Fruit fly (Drosophila melanogaster) whole organism, embryonic: Measurements from ENCODE around the gene lectin-21Ca.

Experiments used
- ATbp ChIP-seq: fragments of 200-800 bp; sonication (Bioruptor generic); optimal IDR thresholded peaks from 2 replicates; lab custom pipeline; 2017; ENCODE audit warnings: missing biosample characterization, mild to moderate bottlenecking, missing genetic modification characterization, missing genetic modification reagents
- Adf1 ChIP-seq: fragments of 200-800 bp; sonication (Bioruptor generic); IDR thresholded peaks from 2 replicates; pipeline ENCODE4 v1.3.6; 2022; ENCODE audit warnings: missing biosample characterization, missing genetic modification characterization
- Antp ChIP-seq: fragments of 200-800 bp; sonication (Bioruptor generic); optimal IDR thresholded peaks from 3 replicates; lab custom pipeline; 2016; ENCODE audit warnings: missing biosample characterization, missing genetic modification characterization
- Atf3 ChIP-seq: fragments of 200-800 bp; sonication (Bioruptor generic); optimal IDR thresholded peaks from 3 replicates; lab custom pipeline; 2016; ENCODE audit warnings: missing biosample characterization, missing genetic modification characterization
- B-H1 ChIP-seq: fragments of 200-800 bp; sonication (Bioruptor generic); IDR thresholded peaks from 3 replicates; pipeline ENCODE4 v1.3.6; 2022; ENCODE audit warnings: missing biosample characterization, missing genetic modification characterization
- CG10543 ChIP-seq: fragments of 200-800 bp; sonication (Bioruptor generic); optimal IDR thresholded peaks from 3 replicates; lab custom pipeline; 2017; ENCODE audit warnings: missing biosample characterization, mild to moderate bottlenecking, missing genetic modification characterization, moderate library complexity
- CG10654 ChIP-seq: fragments of 200-800 bp; sonication (Bioruptor generic); optimal IDR thresholded peaks from 2 replicates; lab custom pipeline; 2016; ENCODE audit warnings: missing biosample characterization, missing genetic modification characterization
- CG11696 ChIP-seq: fragments of 200-800 bp; sonication (Bioruptor generic); IDR thresholded peaks from 2 replicates; pipeline ENCODE4 v1.3.6; 2022; ENCODE audit warnings: missing biosample characterization, missing genetic modification characterization
- CG12071 ChIP-seq: fragments of 200-800 bp; sonication (Bioruptor generic); optimal IDR thresholded peaks from 3 replicates; lab custom pipeline; 2018; ENCODE audit warnings: missing biosample characterization, mild to moderate bottlenecking, missing genetic modification characterization
- CG12104 ChIP-seq: fragments of 200-800 bp; sonication (Bioruptor generic); optimal IDR thresholded peaks from 3 replicates; lab custom pipeline; 2016; ENCODE audit warnings: missing biosample characterization, missing genetic modification characterization
- CG17829 ChIP-seq: fragments of 200-800 bp; optimal IDR thresholded peaks from 2 replicates; lab custom pipeline; 2019; ENCODE audit warnings: missing biosample characterization, mild to moderate bottlenecking, missing genetic modification characterization, moderate library complexity
- CG18262 ChIP-seq: fragments of 200-800 bp; optimal IDR thresholded peaks from 3 replicates; lab custom pipeline; 2019; ENCODE audit warnings: missing biosample characterization, mild to moderate bottlenecking, missing genetic modification characterization, moderate library complexity
- CG18764 ChIP-seq: fragments of 200-800 bp; sonication (Bioruptor generic); optimal IDR thresholded peaks from 3 replicates; lab custom pipeline; 2016; ENCODE audit warnings: missing biosample characterization, missing genetic modification characterization
- CG31224 ChIP-seq: fragments of 200-800 bp; sonication (Bioruptor generic); IDR thresholded peaks from 2 replicates; pipeline ENCODE4 v1.3.6; 2022; ENCODE audit warnings: missing biosample characterization, missing genetic modification characterization
- CG32532 ChIP-seq: fragments of 200-800 bp; sonication (Bioruptor generic); IDR thresholded peaks from 2 replicates; pipeline ENCODE4 v1.3.6; 2022; ENCODE audit warnings: missing biosample characterization, missing genetic modification characterization
- CG3281 ChIP-seq: fragments of 200-800 bp; sonication (Bioruptor generic); optimal IDR thresholded peaks from 3 replicates; lab custom pipeline; 2017; ENCODE audit warnings: missing biosample characterization, mild to moderate bottlenecking, missing genetic modification characterization
- CG6854 ChIP-seq: fragments of 200-800 bp; sonication (Bioruptor generic); optimal IDR thresholded peaks from 3 replicates; lab custom pipeline; 2017; ENCODE audit warnings: missing biosample characterization, mild to moderate bottlenecking, missing genetic modification characterization
- CG7271 ChIP-seq: fragments of 200-800 bp; sonication (Bioruptor generic); optimal IDR thresholded peaks from 2 replicates; lab custom pipeline; 2018; ENCODE audit warnings: missing biosample characterization, mild to moderate bottlenecking, missing genetic modification characterization, moderate library complexity
- CG7357 ChIP-seq: fragments of 200-800 bp; sonication (Bioruptor generic); IDR thresholded peaks from 3 replicates; pipeline ENCODE4 v1.3.6; 2022; ENCODE audit warnings: missing biosample characterization, missing genetic modification characterization
- CG9609 ChIP-seq: fragments of 200-800 bp; sonication (Bioruptor generic); optimal IDR thresholded peaks from 3 replicates; lab custom pipeline; 2016; ENCODE audit warnings: missing biosample characterization, missing genetic modification characterization
- CG9727 ChIP-seq: fragments of 200-800 bp; sonication (Bioruptor generic); optimal IDR thresholded peaks from 3 replicates; lab custom pipeline; 2017; ENCODE audit warnings: missing biosample characterization, mild to moderate bottlenecking, missing genetic modification characterization
- CG9876 ChIP-seq: fragments of 200-800 bp; sonication (Bioruptor generic); optimal IDR thresholded peaks from 2 replicates; lab custom pipeline; 2016; ENCODE audit warnings: missing biosample characterization, missing genetic modification characterization
- Ets97D ChIP-seq: fragments of 200-800 bp; sonication (Bioruptor generic); optimal IDR thresholded peaks from 3 replicates; lab custom pipeline; 2016; ENCODE audit warnings: missing biosample characterization, missing genetic modification characterization
- Hr3 ChIP-seq: fragments of 200-800 bp; sonication (Bioruptor generic); optimal IDR thresholded peaks from 3 replicates; lab custom pipeline; 2016; ENCODE audit warnings: missing biosample characterization, missing genetic modification characterization
- Hr51 ChIP-seq, 2 experiments: fragments of 200-800 bp; sonication (Bioruptor generic); optimal IDR thresholded peaks; 2 replicates in 1 of 2; 3 replicates in 1 of 2; lab custom pipeline; 2016 to 2018; ENCODE audit warnings: missing biosample characterization in 2 of 2, missing genetic modification characterization in 2 of 2, mild to moderate bottlenecking in 1 of 2, moderate library complexity in 1 of 2
- Hr78 ChIP-seq, 2 experiments: fragments of 200-800 bp in 1 of 2; fragments of >200 bp in 1 of 2; sonication (Bioruptor generic) in 1 of 2; optimal IDR thresholded peaks; 2 replicates each; lab custom pipeline; 2017 to 2019; ENCODE audit warnings: missing biosample characterization in 2 of 2, missing genetic modification characterization in 2 of 2, mild to moderate bottlenecking in 1 of 2, moderate library complexity in 1 of 2
- Mrtf ChIP-seq: fragments of 200-800 bp; sonication (Bioruptor generic); IDR thresholded peaks from 3 replicates; pipeline ENCODE4 v1.3.6; 2022; ENCODE audit warnings: missing biosample characterization, missing genetic modification characterization
- Neu2 ChIP-seq: fragments of 200-800 bp; sonication (Bioruptor generic); optimal IDR thresholded peaks from 3 replicates; lab custom pipeline; 2016; ENCODE audit warnings: missing biosample characterization, missing genetic modification characterization, borderline replicate concordance
- Pdp1 ChIP-seq, 2 experiments: fragments of 200-800 bp; sonication (Bioruptor generic); optimal IDR thresholded peaks; 3 replicates each; lab custom pipeline; 2016; ENCODE audit warnings: missing biosample characterization in 2 of 2, missing genetic modification characterization in 2 of 2, mild to moderate bottlenecking in 1 of 2, moderate library complexity in 1 of 2
- Rx ChIP-seq: fragments of 200-800 bp; sonication (Bioruptor generic); IDR thresholded peaks from 2 replicates; pipeline ENCODE4 v1.3.6; 2022; ENCODE audit warnings: missing biosample characterization, missing genetic modification characterization
- Xrp1 ChIP-seq: fragments of 200-800 bp; sonication (Bioruptor generic); IDR thresholded peaks from 2 replicates; pipeline ENCODE4 v1.3.6; 2022; ENCODE audit warnings: missing biosample characterization, missing genetic modification characterization
- az2 ChIP-seq: fragments of 200-800 bp; sonication (Bioruptor generic); optimal IDR thresholded peaks from 3 replicates; lab custom pipeline; 2016; ENCODE audit warnings: missing biosample characterization, missing genetic modification characterization
- bowl ChIP-seq: fragments of 200-800 bp; sonication (Bioruptor generic); IDR thresholded peaks from 2 replicates; pipeline ENCODE4 v1.3.6; 2022; ENCODE audit warnings: missing biosample characterization, missing genetic modification characterization
- br ChIP-seq: fragments of >200 bp; optimal IDR thresholded peaks from 2 replicates; lab custom pipeline; 2017
- chm ChIP-seq: fragments of 200-800 bp; sonication (Bioruptor generic); IDR thresholded peaks from 2 replicates; pipeline ENCODE4 v1.3.6; 2022; ENCODE audit warnings: missing biosample characterization, missing genetic modification characterization
- croc ChIP-seq: fragments of 200-800 bp; sonication (Bioruptor generic); conservative IDR thresholded peaks from 3 replicates; pipeline ENCODE4 v1.3.6; 2022; ENCODE audit warnings: missing biosample characterization, missing genetic modification characterization
- disco-r ChIP-seq: fragments of 200-800 bp; sonication (Bioruptor generic); optimal IDR thresholded peaks from 2 replicates; lab custom pipeline; 2016; ENCODE audit warnings: missing biosample characterization, missing genetic modification characterization
- eve ChIP-seq, 2 experiments: fragments of >200 bp; optimal IDR thresholded peaks; 2 replicates each; lab custom pipeline; 2017; ENCODE audit warnings: missing biosample characterization in 2 of 2, missing genetic modification characterization in 2 of 2
- fu2 ChIP-seq: fragments of 200-800 bp; sonication (Bioruptor generic); optimal IDR thresholded peaks from 2 replicates; lab custom pipeline; 2016; ENCODE audit warnings: missing biosample characterization, missing genetic modification characterization
- gro ChIP-seq: fragments of 200-800 bp; sonication (Bioruptor generic); optimal IDR thresholded peaks from 2 replicates; lab custom pipeline; 2016; ENCODE audit warnings: missing biosample characterization, missing genetic modification characterization
- h ChIP-seq: fragments of >200 bp; optimal IDR thresholded peaks from 2 replicates; lab custom pipeline; 2017
- ham ChIP-seq: fragments of 200-800 bp; sonication (Bioruptor generic); IDR thresholded peaks from 2 replicates; pipeline ENCODE4 v1.3.6; 2022; ENCODE audit warnings: missing biosample characterization, missing genetic modification characterization
- kay ChIP-seq: fragments of 200-800 bp; sonication (Bioruptor generic); optimal IDR thresholded peaks from 2 replicates; lab custom pipeline; 2016; ENCODE audit warnings: missing biosample characterization, missing genetic modification characterization
- lbe ChIP-seq: fragments of 200-800 bp; sonication (Bioruptor generic); optimal IDR thresholded peaks from 2 replicates; lab custom pipeline; 2016; ENCODE audit warnings: missing biosample characterization, mild to moderate bottlenecking, missing genetic modification characterization
- luna ChIP-seq: fragments of 200-800 bp; sonication (Bioruptor generic); optimal IDR thresholded peaks from 2 replicates; lab custom pipeline; 2016; ENCODE audit warnings: missing biosample characterization, missing genetic modification characterization
- mam ChIP-seq: fragments of 200-800 bp; sonication (Bioruptor generic); optimal IDR thresholded peaks from 3 replicates; lab custom pipeline; 2016; ENCODE audit warnings: missing biosample characterization, missing genetic modification characterization
- onecut ChIP-seq: fragments of 200-800 bp; sonication (Bioruptor generic); IDR thresholded peaks from 2 replicates; pipeline ENCODE4 v1.3.6; 2022; ENCODE audit warnings: missing biosample characterization, missing genetic modification characterization
- peb ChIP-seq: fragments of 200-800 bp; sonication (Bioruptor generic); IDR thresholded peaks from 2 replicates; pipeline ENCODE4 v1.3.6; 2022; ENCODE audit warnings: missing biosample characterization, missing genetic modification characterization
- pho ChIP-seq: fragments of 200-800 bp; sonication (Bioruptor generic); optimal IDR thresholded peaks from 2 replicates; lab custom pipeline; 2016; ENCODE audit warnings: missing biosample characterization, missing genetic modification characterization
- sc ChIP-seq, 3 experiments: fragments of >200 bp in 2 of 3; fragments of 200-800 bp in 1 of 3; sonication (Bioruptor generic) in 1 of 3; optimal IDR thresholded peaks; 2 replicates in 2 of 3; 3 replicates in 1 of 3; lab custom pipeline; 2017; ENCODE audit warnings: mild to moderate bottlenecking in 1 of 3, missing biosample characterization in 1 of 3, missing genetic modification characterization in 1 of 3, missing genetic modification reagents in 1 of 3
- sim ChIP-seq: fragments of 200-800 bp; sonication (Bioruptor generic); IDR thresholded peaks from 2 replicates; pipeline ENCODE4 v1.3.6; 2022; ENCODE audit warnings: missing biosample characterization, missing genetic modification characterization
- unpg ChIP-seq: fragments of 200-800 bp; sonication (Bioruptor generic); optimal IDR thresholded peaks from 3 replicates; lab custom pipeline; 2018; ENCODE audit warnings: missing biosample characterization, mild to moderate bottlenecking, missing genetic modification characterization, moderate library complexity

The lectin-21Ca gene

DNA sequence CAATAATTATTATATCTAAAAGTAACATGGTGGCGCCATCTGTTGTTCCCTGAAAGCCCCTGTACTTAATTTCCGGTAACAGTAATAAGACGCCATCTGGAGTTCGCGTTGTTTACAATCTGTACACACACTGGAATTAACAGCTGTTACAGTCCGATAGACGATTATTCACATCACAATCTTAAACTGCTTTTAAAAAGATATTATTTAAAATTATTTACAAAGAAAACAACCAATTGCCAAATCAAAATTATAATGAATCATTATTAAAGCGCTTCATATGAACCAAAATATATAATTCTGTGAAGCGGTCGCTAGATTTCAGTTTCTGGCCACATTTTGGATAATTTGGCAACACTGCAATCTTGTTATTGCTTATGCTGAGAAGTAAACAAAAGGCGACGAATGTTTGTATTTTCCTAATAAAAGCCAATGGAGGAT lies 22.0 kb upstream of the lectin-21Ca start, which contains the start of gene CG13689 (continued):
- TF ChIP-seq B-H1 (GFP tag; lab: Robert Waterston, UW) (no peak), CG18262 (tag; lab: Kevin White, UChicago) (peak; percentile 53), Xrp1 (GFP tag; lab: Robert Waterston, UW) (peak; percentile 49), CG3281 (GFP tag; lab: Kevin White, UChicago) (no peak), h (lab: Kevin White, UChicago) (no peak), mam (GFP tag; lab: Kevin White, UChicago) (peak; percentile 24), kay (GFP tag; lab: Kevin White, UChicago) (no peak), unpg (no peak), Pdp1 (GFP tag; optimal IDR thresholded peaks at IDR 0.05; lab: Kevin White, UChicago) (peak in 1 of 2 experiments; percentile 29), CG11696 (GFP tag; lab: Robert Waterston, UW) (no peak), az2 (GFP tag; lab: Kevin White, UChicago) (peak; percentile 70), CG9876 (GFP tag; lab: Kevin White, UChicago) (no peak), CG10543 (GFP tag; lab: Kevin White, UChicago) (no peak), sc (optimal IDR thresholded peaks at IDR 0.05; lab: Kevin White, UChicago) (no peak), sc (GFP tag; optimal IDR thresholded peaks at IDR 0.05; lab: Kevin White, UChicago) (no peak), sim (no peak), croc (no peak), luna (GFP tag; lab: Kevin White, UChicago) (no peak), pho (GFP tag; lab: Kevin White, UChicago) (no peak), CG6854 (GFP tag; lab: Kevin White, UChicago) (no peak), bowl (GFP tag; lab: Robert Waterston, UW) (no peak), Mrtf (GFP tag; lab: Robert Waterston, UW) (peak; percentile 22; the same call in 1 of the 3 replicates), CG32532 (GFP tag; lab: Robert Waterston, UW) (peak; percentile 83), Rx (GFP tag; lab: Robert Waterston, UW) (0 out of 2 replicates have a peak, but pooled peaks have one; percentile 12), CG9727 (no peak), peb (GFP tag; lab: Robert Waterston, UW) (no peak), eve (GFP tag; optimal IDR thresholded peaks at IDR 0.05; lab: Kevin White, UChicago) (peak in 1 of 2 experiments; percentile 74), Neu2 (GFP tag; lab: Kevin White, UChicago) (no peak), Ets97D (GFP tag; lab: Kevin White, UChicago) (peak; percentile 52), CG12071 (GFP tag; lab: Kevin White, UChicago) (no peak), CG12104 (GFP tag; lab: Kevin White, UChicago) (peak; percentile 11), Hr51 (GFP tag; optimal IDR thresholded peaks at IDR 0.05; lab: Kevin White, UChicago) (no peak), Hr3 (GFP tag; lab: Kevin White, UChicago) (peak; percentile 67), lbe (GFP tag; lab: Kevin White, UChicago) (no peak), Atf3 (GFP tag; lab: Kevin White, UChicago) (no peak), CG7271 (tag; lab: Kevin White, UChicago) (no peak), chm (GFP tag; lab: Robert Waterston, UW) (no peak), onecut (GFP tag; lab: Robert Waterston, UW) (peak; percentile 55), Adf1 (GFP tag; lab: Robert Waterston, UW) (no peak), gro (GFP tag; lab: Kevin White, UChicago) (no peak), ATbp (GFP tag; lab: Kevin White, UChicago) (no peak), disco-r (GFP tag; lab: Kevin White, UChicago) (no peak), CG10654 (GFP tag; lab: Kevin White, UChicago) (peak; percentile 33), br (lab: Kevin White, UChicago) (no peak), ham (GFP tag; lab: Robert Waterston, UW) (no peak), CG31224 (GFP tag; lab: Robert Waterston, UW) (0 out of 2 replicates have a peak, but pooled peaks have one; percentile 6), CG7357 (GFP tag; lab: Robert Waterston, UW) (no peak), CG9609 (GFP tag; lab: Kevin White, UChicago) (no peak), fu2 (GFP tag; lab: Kevin White, UChicago) (peak; percentile 13), CG18764 (peak; percentile 56), Hr78 (GFP tag; optimal IDR thresholded peaks at IDR 0.05; lab: Kevin White, UChicago) (no peak), CG17829 (peak; percentile 77), Antp (peak; percentile 22)
